Fruit fly (Drosophila melanogaster): ENCODE data around the gene Tom40.

The Tom40 gene

DNA sequence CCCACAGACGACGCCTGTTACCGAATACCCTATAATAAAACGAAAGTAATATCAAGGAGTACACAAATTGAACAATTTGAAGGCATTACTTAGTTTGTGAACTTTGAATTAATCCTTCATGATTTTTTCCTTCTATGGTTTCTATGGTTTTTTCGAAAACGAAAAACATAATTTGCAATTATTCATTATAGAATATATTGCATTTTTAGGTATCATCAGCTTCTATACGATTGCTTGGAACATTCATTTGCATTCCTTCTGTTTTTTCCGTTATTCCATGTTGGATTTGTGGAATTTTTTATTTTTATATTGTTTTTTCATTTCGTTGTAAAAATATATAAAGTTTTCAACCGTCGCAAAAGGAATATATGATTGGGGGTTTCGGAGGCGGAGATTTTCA lies 21.3 kb upstream of the Tom40 start:
- peak; percentile 57 for TF ChIP-seq Eip78C (GFP tag)
- TF ChIP-seq esn (GFP tag; optimal IDR thresholded peaks at IDR 0.05), result peak; percentile 25
- TF ChIP-seq spab (GFP tag; optimal IDR thresholded peaks at IDR 0.05), result no peak
- TF ChIP-seq Hr39 (GFP tag; optimal IDR thresholded peaks at IDR 0.05), result peak; percentile 7
- TF ChIP-seq Ets96B (tag; optimal IDR thresholded peaks at IDR 0.05), result no peak
- TF ChIP-seq lz (GFP tag; optimal IDR thresholded peaks at IDR 0.05), result peak; percentile 8

DNA sequence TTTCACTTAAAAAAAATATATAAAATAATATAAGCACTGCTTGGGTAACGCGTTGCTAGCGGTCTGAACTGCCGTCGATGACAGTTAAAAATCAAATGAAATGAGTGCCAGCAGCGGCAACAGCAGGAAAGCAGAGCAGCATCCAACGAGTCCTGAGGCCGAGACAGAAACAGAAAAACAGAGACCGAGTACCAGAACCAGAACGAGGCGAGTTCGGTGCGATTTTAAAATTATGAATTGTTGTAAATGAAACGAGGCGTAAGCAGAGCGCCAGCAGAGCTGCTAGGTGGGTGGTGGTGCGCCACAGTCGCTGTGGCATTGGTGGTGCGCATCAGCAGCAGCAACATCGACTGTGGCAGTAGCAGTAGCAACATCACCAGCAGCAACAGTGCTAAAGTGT lies 18.9 kb upstream of the Tom40 start, which contains the start of gene CG15478:
Gene CG15478, minus strand, starts transcription at position 101 of the 400 bp plus-strand sequence.
- TF ChIP-seq CG10631 (GFP tag; optimal IDR thresholded peaks at IDR 0.05) (no peak), CG6808 (GFP tag; optimal IDR thresholded peaks at IDR 0.05) (no peak), svp (GFP tag) (no peak), fd85E (GFP tag; optimal IDR thresholded peaks at IDR 0.05) (no peak), Eip93F (GFP tag; optimal IDR thresholded peaks at IDR 0.05) (no peak)

DNA sequence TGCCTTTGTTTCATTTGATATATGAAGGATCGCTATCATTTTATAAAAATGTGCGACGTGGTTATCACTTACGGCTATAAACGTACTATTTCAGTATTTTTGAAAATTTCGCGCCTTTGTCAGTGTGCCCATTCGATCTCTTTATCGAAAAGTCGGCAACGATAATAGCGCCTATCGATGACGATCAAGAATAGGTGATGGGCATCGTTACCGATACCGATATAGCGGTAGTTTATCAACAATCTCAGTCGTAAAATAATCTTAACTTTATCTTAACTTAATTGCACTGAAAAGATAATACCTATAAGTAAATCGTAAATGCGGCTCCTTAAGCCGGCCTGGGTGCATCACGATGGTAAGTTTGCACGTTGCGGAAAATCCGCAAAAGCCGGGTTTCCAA lies 14.8 kb upstream of the Tom40 start, which contains the start of gene Hira:
Gene Hira, plus strand, starts transcription at position 215 of the 400 bp plus-strand sequence.
- TF ChIP-seq Sox14 (GFP tag; optimal IDR thresholded peaks at IDR 0.05) (peak; percentile 36), Eip78C (GFP tag) (peak; percentile 36), CG6792 (GFP tag; optimal IDR thresholded peaks at IDR 0.05) (no peak)

DNA sequence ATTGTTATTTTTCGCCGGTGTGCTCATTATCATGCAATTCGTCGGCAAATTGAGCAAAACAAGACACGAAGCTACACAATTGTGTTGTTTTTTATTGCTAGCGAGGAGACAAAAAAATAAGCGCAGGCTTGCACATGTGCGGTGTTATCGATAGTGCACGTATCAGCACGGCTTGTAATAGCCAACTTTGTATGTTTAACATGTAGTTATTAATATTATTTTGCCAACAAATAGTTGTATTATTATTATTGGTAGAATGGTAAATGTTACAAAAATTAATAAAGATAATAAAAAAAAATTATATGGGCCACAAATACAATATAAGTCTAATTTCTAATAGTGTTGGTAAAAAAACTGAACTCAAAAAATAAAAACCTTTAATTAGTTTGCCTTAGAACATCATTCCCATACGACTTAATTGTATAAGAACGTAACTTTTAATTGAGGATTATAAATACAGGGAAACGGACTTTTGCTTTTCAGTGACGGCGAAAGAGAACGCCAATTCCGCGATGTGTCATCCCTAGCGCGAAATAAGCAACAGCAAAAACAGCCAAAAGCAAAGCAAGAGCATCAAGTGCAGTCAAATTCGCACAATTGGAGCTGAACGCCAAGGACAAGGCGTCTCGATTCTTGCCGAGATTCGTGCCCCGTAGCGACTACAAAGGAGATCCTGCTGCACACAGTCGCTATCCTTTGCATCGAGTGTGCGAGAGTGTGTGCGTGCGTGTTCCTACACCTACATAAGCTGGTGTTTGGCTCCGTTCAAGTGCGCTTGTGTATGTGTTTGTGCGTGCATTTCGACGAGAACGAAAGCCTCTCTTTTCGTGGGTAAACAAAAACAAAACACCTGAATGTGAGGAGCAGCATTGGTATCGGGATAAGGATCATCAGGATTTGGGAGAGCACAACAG lies 8.2 kb upstream of the Tom40 start, which contains the start of the genes NELF-B and CG12155:
Gene NELF-B, minus strand, starts transcription at position 111 of the 914 bp plus-strand sequence.
Gene CG12155, plus strand, starts transcription at position 505 of the 914 bp plus-strand sequence.
- peak; percentile 69 for TF ChIP-seq CG32006 (GFP tag; optimal IDR thresholded peaks at IDR 0.05)
- TF ChIP-seq Gug (GFP tag; IDR thresholded peaks at IDR 0.05), result no peak
- no peak for TF ChIP-seq OdsH (GFP tag; optimal IDR thresholded peaks at IDR 0.05)
- TF ChIP-seq Sox102F (GFP tag; optimal IDR thresholded peaks at IDR 0.05), result no peak
- no peak for TF ChIP-seq fd85E (GFP tag; optimal IDR thresholded peaks at IDR 0.05)
- TF ChIP-seq CG8632 (GFP tag; optimal IDR thresholded peaks at IDR 0.05), result peak; percentile 39
- no peak for TF ChIP-seq CG11294 (GFP tag; IDR thresholded peaks at IDR 0.05)
- TF ChIP-seq dac (GFP tag; optimal IDR thresholded peaks at IDR 0.05), result peak; percentile 10
- no peak; the same call in 2 of the 3 replicates for TF ChIP-seq CG8119 (GFP tag; IDR thresholded peaks at IDR 0.05)
- peak; percentile 0 for TF ChIP-seq CG8319 (GFP tag; optimal IDR thresholded peaks at IDR 0.05)
- TF ChIP-seq CG6792 (GFP tag; optimal IDR thresholded peaks at IDR 0.05), result no peak
- TF ChIP-seq CG31627 (GFP tag; optimal IDR thresholded peaks at IDR 0.05), result peak; percentile 46
- no peak for TF ChIP-seq Smox (GFP tag; optimal IDR thresholded peaks at IDR 0.05)
- TF ChIP-seq CG6854 (GFP tag; optimal IDR thresholded peaks at IDR 0.05), result no peak
- TF ChIP-seq CG4318 (GFP tag; optimal IDR thresholded peaks at IDR 0.05), result no peak
- peak; percentile 15 for TF ChIP-seq Sox15 (GFP tag; optimal IDR thresholded peaks at IDR 0.05)
- peak; percentile 71 for TF ChIP-seq CG10631 (GFP tag; optimal IDR thresholded peaks at IDR 0.05)
- no peak for TF ChIP-seq CG15336 (GFP tag; IDR thresholded peaks at IDR 0.05)
- peak; percentile 69 for TF ChIP-seq dsx (GFP tag; optimal IDR thresholded peaks at IDR 0.05; ENCODE audit: poor library complexity, severe bottlenecking)
- no peak for TF ChIP-seq vri (GFP tag; optimal IDR thresholded peaks at IDR 0.05)
- no peak for TF ChIP-seq acj6 (GFP tag; optimal IDR thresholded peaks at IDR 0.05)
- no peak for TF ChIP-seq spab (GFP tag; optimal IDR thresholded peaks at IDR 0.05)
- TF ChIP-seq salr (GFP tag; optimal IDR thresholded peaks at IDR 0.05), result no peak
- TF ChIP-seq Eip78C (GFP tag), result peak; percentile 77
- peak; percentile 55 for TF ChIP-seq CG3032 (tag; optimal IDR thresholded peaks at IDR 0.05)
- TF ChIP-seq Eip93F (GFP tag; optimal IDR thresholded peaks at IDR 0.05), result no peak
- no peak for TF ChIP-seq Met (GFP tag; optimal IDR thresholded peaks at IDR 0.05)
- peak; percentile 54 for TF ChIP-seq cyc (GFP tag; optimal IDR thresholded peaks at IDR 0.05)
- TF ChIP-seq CG7368 (GFP tag; optimal IDR thresholded peaks at IDR 0.05), result no peak
- TF ChIP-seq pdm3 (GFP tag; optimal IDR thresholded peaks at IDR 0.05), result no peak
- TF ChIP-seq net (GFP tag; optimal IDR thresholded peaks at IDR 0.05), result no peak
- TF ChIP-seq CG10669 (GFP tag; optimal IDR thresholded peaks at IDR 0.05), result no peak
- peak; percentile 77 for TF ChIP-seq svp (GFP tag)
- no peak for TF ChIP-seq CG3919 (GFP tag; optimal IDR thresholded peaks at IDR 0.05)
- TF ChIP-seq CG1621 (tag; optimal IDR thresholded peaks at IDR 0.05), result no peak
- TF ChIP-seq Blimp-1 (GFP tag; optimal IDR thresholded peaks at IDR 0.05), result no peak
- TF ChIP-seq Eip75B (GFP tag; optimal IDR thresholded peaks at IDR 0.05), result no peak
- no peak for TF ChIP-seq Hr4 (GFP tag; optimal IDR thresholded peaks at IDR 0.05)
